Fruit fly (Drosophila melanogaster): ENCODE results near the gene Sugb.

Gene Sugb

DNA sequence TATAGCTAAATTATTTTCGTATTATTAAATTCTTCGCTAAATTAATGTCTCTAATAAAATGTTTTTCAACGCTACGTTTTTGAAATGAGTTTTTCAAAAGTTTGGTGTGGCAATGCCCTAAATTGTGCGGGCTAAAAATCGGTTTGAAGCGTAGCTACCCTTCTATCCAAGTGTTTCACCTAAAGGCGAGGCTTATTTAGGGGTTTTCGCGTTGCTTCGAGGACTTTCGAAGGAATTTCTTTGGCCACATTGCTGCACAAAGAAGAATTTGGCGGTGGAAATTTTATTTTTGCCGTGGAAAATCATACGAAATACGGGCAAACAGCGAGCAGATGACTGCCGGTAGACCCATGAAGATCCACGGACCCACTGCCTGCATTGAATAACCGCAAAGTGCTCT is 2.0 kb upstream of the Sugb start, which contains the start of gene TfIIEalpha (continued):
- no peak for TF ChIP-seq ATbp (GFP tag; optimal IDR thresholded peaks at IDR 0.05)
- TF ChIP-seq ap (GFP tag; IDR thresholded peaks at IDR 0.05): no peak
- TF ChIP-seq CG6765 (GFP tag; optimal IDR thresholded peaks at IDR 0.05): no peak
- peak; percentile 76 for TF ChIP-seq Med (GFP tag)
- TF ChIP-seq CG8359 (GFP tag; optimal IDR thresholded peaks at IDR 0.05; ENCODE audit: borderline replicate concordance): no peak
- no peak for TF ChIP-seq CG3726 (GFP tag; IDR thresholded peaks at IDR 0.05)
- TF ChIP-seq ara (GFP tag; IDR thresholded peaks at IDR 0.05): no peak
- TF ChIP-seq CG17361 (GFP tag; IDR thresholded peaks at IDR 0.05): 0 out of 3 replicates have a peak, but pooled peaks have one; percentile 18
- no peak for TF ChIP-seq BtbVII (GFP tag; optimal IDR thresholded peaks at IDR 0.05)
- TF ChIP-seq Dad (GFP tag; optimal IDR thresholded peaks at IDR 0.05): no peak
- peak; percentile 77 for TF ChIP-seq Myb (GFP tag; optimal IDR thresholded peaks at IDR 0.05)
- TF ChIP-seq otp (GFP tag; IDR thresholded peaks at IDR 0.05): no peak
- TF ChIP-seq CG2678 (tag; optimal IDR thresholded peaks at IDR 0.05): no peak
- TF ChIP-seq Dip3 (GFP tag; optimal IDR thresholded peaks at IDR 0.05): no peak
- TF ChIP-seq peb (GFP tag; IDR thresholded peaks at IDR 0.05): no peak
- peak; percentile 21 for TF ChIP-seq CG12391 (tag; optimal IDR thresholded peaks at IDR 0.05)
- no peak for TF ChIP-seq tll (GFP tag; optimal IDR thresholded peaks at IDR 0.05)
- TF ChIP-seq gce (GFP tag; IDR thresholded peaks at IDR 0.05): no peak
- no peak for TF ChIP-seq ac (GFP tag; optimal IDR thresholded peaks at IDR 0.05)
- TF ChIP-seq btn (GFP tag; optimal IDR thresholded peaks at IDR 0.05): no peak
- TF ChIP-seq ems (GFP tag; optimal IDR thresholded peaks at IDR 0.05): no peak
- TF ChIP-seq CG12071 (GFP tag; optimal IDR thresholded peaks at IDR 0.05): no peak
- TF ChIP-seq al (GFP tag; IDR thresholded peaks at IDR 0.05): no peak
- TF ChIP-seq Eip74EF (GFP tag; optimal IDR thresholded peaks at IDR 0.05): no peak
- TF ChIP-seq CG11695 (GFP tag; IDR thresholded peaks at IDR 0.05): no peak
- no peak for TF ChIP-seq dysf (GFP tag; IDR thresholded peaks at IDR 0.05)
- no peak for TF ChIP-seq oc (tag; optimal IDR thresholded peaks at IDR 0.05)
- TF ChIP-seq CG2202 (tag; optimal IDR thresholded peaks at IDR 0.05): no peak
- no peak for TF ChIP-seq CG4404 (GFP tag; IDR thresholded peaks at IDR 0.05)
- TF ChIP-seq Hmr (GFP tag; optimal IDR thresholded peaks at IDR 0.05): peak; percentile 62
- no peak for TF ChIP-seq CG9727 (GFP tag; optimal IDR thresholded peaks at IDR 0.05)
- TF ChIP-seq CG14050 (GFP tag; IDR thresholded peaks at IDR 0.05): no peak
- TF ChIP-seq CG13424 (tag; optimal IDR thresholded peaks at IDR 0.05): peak; percentile 2
- no peak for TF ChIP-seq mirr (GFP tag; optimal IDR thresholded peaks at IDR 0.05)
- TF ChIP-seq vnd (GFP tag; IDR thresholded peaks at IDR 0.05; ENCODE audit: partially characterized antibody): no peak
- no peak for TF ChIP-seq hth (optimal IDR thresholded peaks at IDR 0.05)
- TF ChIP-seq Sry-β (GFP tag; optimal IDR thresholded peaks at IDR 0.05): no peak
- no peak for TF ChIP-seq sr (GFP tag; IDR thresholded peaks at IDR 0.05)
- no peak for TF ChIP-seq CG43689 (GFP tag; IDR thresholded peaks at IDR 0.05)
- TF ChIP-seq PHDP (tag; optimal IDR thresholded peaks at IDR 0.05): peak; percentile 11
- no peak for TF ChIP-seq CG14014 (GFP tag; IDR thresholded peaks at IDR 0.05)
- TF ChIP-seq E2f1 (GFP tag; IDR thresholded peaks at IDR 0.05): peak; percentile 49; the same call in 1 of the 2 replicates
- no peak for TF ChIP-seq fd102C (GFP tag; optimal IDR thresholded peaks at IDR 0.05)
- TF ChIP-seq knrl (GFP tag; IDR thresholded peaks at IDR 0.05; ENCODE audit: partially characterized antibody): peak; percentile 34; the same call in 1 of the 3 replicates
- TF ChIP-seq CG6683 (GFP tag; optimal IDR thresholded peaks at IDR 0.05): no peak
- TF ChIP-seq eve (GFP tag; optimal IDR thresholded peaks at IDR 0.05): no peak
- no peak for TF ChIP-seq CG4854 (GFP tag; optimal IDR thresholded peaks at IDR 0.05)
- TF ChIP-seq CG14710 (tag; optimal IDR thresholded peaks at IDR 0.05): peak; percentile 38
- TF ChIP-seq CG32767 (GFP tag; IDR thresholded peaks at IDR 0.05): no peak
- no peak for TF ChIP-seq Jarid2 (GFP tag; optimal IDR thresholded peaks at IDR 0.05)
- TF ChIP-seq HHEX (GFP tag; optimal IDR thresholded peaks at IDR 0.05): no peak

Measured in whole organism, embryonic.